Fruit fly (Drosophila melanogaster): ENCODE results near the gene PolZ2.

DNA sequence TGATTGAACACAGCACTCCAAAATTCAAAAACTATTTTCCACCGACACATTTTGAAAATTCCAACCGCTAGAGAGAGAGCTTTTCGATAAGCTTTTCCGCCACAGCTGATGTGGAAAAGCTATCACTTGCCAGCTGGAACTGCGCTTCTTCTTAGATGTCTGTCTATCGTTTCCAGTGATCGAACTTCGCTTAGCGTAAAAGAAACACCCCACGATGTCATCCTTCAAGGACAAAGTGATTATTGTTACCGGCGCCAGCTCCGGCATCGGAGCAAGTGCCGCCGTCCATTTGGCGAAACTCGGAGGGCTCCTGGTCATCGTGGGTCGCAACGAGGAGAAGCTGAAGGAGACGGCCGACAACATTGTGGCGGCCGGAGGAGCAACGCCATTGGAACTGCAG, 43.5 kb downstream of the PolZ2 start, which contains the start of gene CG31549:
- TF ChIP-seq insv (optimal IDR thresholded peaks at IDR 0.05) (no peak), h (optimal IDR thresholded peaks at IDR 0.05) (no peak), ttk (optimal IDR thresholded peaks at IDR 0.05) (no peak), psq (optimal IDR thresholded peaks at IDR 0.05) (no peak), Sin3A (optimal IDR thresholded peaks at IDR 0.05) (no peak)
